Fruit fly (Drosophila melanogaster) whole organism, wandering third instar larva: ENCODE data around the gene CG3630.

Source experiments
- Abd-B ChIP-seq: fragments of >200 bp; optimal IDR thresholded peaks from 2 replicates; lab custom pipeline; 2017; ENCODE audit warnings: missing biosample characterization, missing genetic modification characterization
- Dfd ChIP-seq: fragments of >200 bp; optimal IDR thresholded peaks from 2 replicates; lab custom pipeline; 2017; ENCODE audit warnings: missing biosample characterization, missing genetic modification characterization
- Dif ChIP-seq: fragments of 200-275, 200-300 bp; sonication (Bioruptor generic); optimal IDR thresholded peaks from 2 replicates; lab custom pipeline; 2018; ENCODE audit warnings: missing biosample characterization, missing genetic modification characterization; ENCODE audit not compliant: partially characterized antibody
- Hnf4 ChIP-seq: fragments of 200-800 bp; sonication (Bioruptor generic); optimal IDR thresholded peaks from 2 replicates; lab custom pipeline; 2016; ENCODE audit warnings: missing biosample characterization, mild to moderate bottlenecking, missing genetic modification characterization
- Hr83 ChIP-seq: fragments of 200-300 bp; sonication (Bioruptor generic); optimal IDR thresholded peaks from 2 replicates; lab custom pipeline; 2016; ENCODE audit warnings: missing biosample characterization, mild to moderate bottlenecking, missing genetic modification characterization, moderate library complexity; ENCODE audit not compliant: poor library complexity, severe bottlenecking
- Myc ChIP-seq: fragments of >200 bp; optimal IDR thresholded peaks from 2 replicates; lab custom pipeline; 2017
- Rel ChIP-seq, 2 experiments: fragments of 200-800 bp; sonication (Bioruptor generic) in 1 of 2; optimal IDR thresholded peaks; 2 replicates in 1 of 2; 3 replicates in 1 of 2; lab custom pipeline; 2016 to 2019; ENCODE audit warnings: mild to moderate bottlenecking in 2 of 2, missing biosample characterization in 2 of 2, missing genetic modification characterization in 2 of 2, moderate library complexity in 1 of 2
- dsf ChIP-seq: sonication (Bioruptor generic); optimal IDR thresholded peaks from 2 replicates; lab custom pipeline; 2016; ENCODE audit warnings: missing biosample characterization, missing genetic modification characterization, borderline replicate concordance
- fru ChIP-seq: fragments of 200-800 bp; sonication (Bioruptor generic); optimal IDR thresholded peaks from 3 replicates; lab custom pipeline; 2016; ENCODE audit warnings: missing biosample characterization, mild to moderate bottlenecking, missing genetic modification characterization
- h ChIP-seq: fragments of 200-800 bp; sonication (Bioruptor generic); optimal IDR thresholded peaks from 3 replicates; lab custom pipeline; 2016; ENCODE audit warnings: missing biosample characterization, mild to moderate bottlenecking, missing genetic modification characterization
- pan ChIP-seq: fragments of >200 bp; optimal IDR thresholded peaks from 2 replicates; lab custom pipeline; 2017
- psq ChIP-seq: fragments of 200-800 bp; sonication (Bioruptor generic); optimal IDR thresholded peaks from 3 replicates; lab custom pipeline; 2017; ENCODE audit warnings: missing biosample characterization, mild to moderate bottlenecking, missing genetic modification characterization, moderate library complexity
- woc ChIP-seq: sonication (Bioruptor generic); optimal IDR thresholded peaks from 2 replicates; lab custom pipeline; 2016; ENCODE audit warnings: missing biosample characterization, mild to moderate bottlenecking, missing genetic modification characterization

DNA sequence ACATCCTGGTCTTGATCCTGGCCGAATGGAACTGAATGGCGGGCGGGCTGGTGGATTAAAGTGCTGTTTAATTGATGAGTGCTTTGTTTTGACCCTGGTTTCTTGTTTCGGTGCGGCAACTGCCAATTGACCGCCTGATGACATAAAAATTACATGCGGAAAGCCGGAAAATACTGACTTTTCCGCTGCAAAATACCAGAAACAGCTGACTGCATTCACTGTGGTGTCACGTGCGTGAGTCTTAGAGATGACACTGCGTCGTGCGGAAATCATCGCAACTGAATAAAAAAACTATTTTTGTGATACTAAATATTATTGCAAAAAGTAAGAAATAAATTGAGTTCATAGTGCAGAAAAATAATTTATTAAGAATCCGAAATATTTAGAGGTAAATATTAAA lies 12.5 kb upstream of the CG3630 start, which contains the start of gene bcn92:
- TF ChIP-seq psq (GFP tag; lab: Kevin White, UChicago) (no peak), h (GFP tag; lab: Kevin White, UChicago) (peak; percentile 41), Abd-B (no peak), fru (peak; percentile 37), woc (peak; percentile 87), Rel (GFP tag; optimal IDR thresholded peaks at IDR 0.05; lab: Kevin White, UChicago) (no peak), Rel (tag; optimal IDR thresholded peaks at IDR 0.05; lab: Kevin White, UChicago) (peak; percentile 12), pan (lab: Kevin White, UChicago) (no peak), Myc (lab: Kevin White, UChicago) (peak; percentile 5), Hnf4 (GFP tag; lab: Kevin White, UChicago) (no peak), Dif (GFP tag; lab: Kevin White, UChicago) (no peak), Hr83 (GFP tag; lab: Kevin White, UChicago) (peak; percentile 21), Dfd (GFP tag; lab: Kevin White, UChicago) (no peak), dsf (GFP tag; lab: Kevin White, UChicago) (no peak)
